Worm (Caenorhabditis elegans) whole organism, L4 larva: Measurements from ENCODE around the gene C14C6.13.

ENCODE experiments used
- D1046.2 ChIP-seq: fragments of 200-800 bp; sonication (Bioruptor generic); IDR thresholded peaks from 2 replicates; pipeline ENCODE4 v1.3.6; 2022; ENCODE audit warnings: missing genetic modification characterization, missing compliant biosample characterization
- F10B5.3 ChIP-seq: sonication (generic microtip); optimal IDR thresholded peaks from 2 replicates; lab custom pipeline; 2016; ENCODE audit warnings: mild to moderate bottlenecking, missing genetic modification characterization, missing compliant biosample characterization
- F37D6.2 ChIP-seq: sonication (generic microtip); optimal IDR thresholded peaks from 2 replicates; lab custom pipeline; 2016; ENCODE audit warnings: mild to moderate bottlenecking, missing genetic modification characterization, missing compliant biosample characterization
- F44E2.7 ChIP-seq: fragments of 200-800 bp; sonication (Bioruptor generic); IDR thresholded peaks from 2 replicates; pipeline ENCODE4 v2.1.2; 2022; ENCODE audit warnings: missing genetic modification characterization, missing compliant biosample characterization
- T20F7.1 ChIP-seq: fragments of 200-800 bp; sonication (Bioruptor generic); optimal IDR thresholded peaks from 2 replicates; lab custom pipeline; 2018; ENCODE audit warnings: mild to moderate bottlenecking, missing genetic modification characterization, missing compliant biosample characterization
- T26A8.4 ChIP-seq: fragments of 200-800 bp; sonication (Bioruptor generic); IDR thresholded peaks from 2 replicates; pipeline ENCODE4 v1.3.6; 2022; ENCODE audit warnings: missing genetic modification characterization, missing compliant biosample characterization
- Y48G9A.11 ChIP-seq: fragments of 200-800 bp; sonication (Bioruptor generic); IDR thresholded peaks from 2 replicates; pipeline ENCODE4 v1.3.6; 2022; ENCODE audit warnings: missing genetic modification reagents, missing genetic modification characterization, missing compliant biosample characterization
- arid-1 ChIP-seq: fragments of 200-800 bp; sonication (Bioruptor generic); conservative IDR thresholded peaks from 2 replicates; pipeline ENCODE4 v1.3.6; 2022; ENCODE audit warnings: missing genetic modification reagents, missing genetic modification characterization, missing compliant biosample characterization
- ceh-20 ChIP-seq: fragments of 200-800 bp; sonication (Bioruptor generic); IDR thresholded peaks from 2 replicates; pipeline ENCODE4 v1.3.6; 2022; ENCODE audit warnings: missing genetic modification reagents, missing genetic modification characterization, missing compliant biosample characterization
- ceh-44 ChIP-seq: fragments of 200-800 bp; sonication (Bioruptor generic); IDR thresholded peaks from 2 replicates; pipeline ENCODE4 v1.3.6; 2022; ENCODE audit warnings: missing genetic modification reagents, missing genetic modification characterization, missing compliant biosample characterization
- ceh-62 ChIP-seq: sonication (generic microtip); optimal IDR thresholded peaks from 2 replicates; lab custom pipeline; 2017; ENCODE audit warnings: missing biosample characterization, missing genetic modification characterization
- ceh-82 ChIP-seq: sonication (generic microtip); optimal IDR thresholded peaks from 2 replicates; lab custom pipeline; 2017; ENCODE audit warnings: missing biosample characterization, missing genetic modification characterization
- daf-12 ChIP-seq: fragments of 150-350 bp; optimal IDR thresholded peaks from 2 replicates; lab custom pipeline; 2014; ENCODE audit warnings: missing biosample characterization, missing genetic modification reagents, missing genetic modification characterization
- daf-16 ChIP-seq, 3 experiments: sonication (generic microtip); optimal IDR thresholded peaks; 2 replicates each; lab custom pipeline; 2016 to 2017; ENCODE audit warnings: missing genetic modification characterization in 3 of 3, missing genetic modification reagents in 3 of 3, mild to moderate bottlenecking in 2 of 3, missing compliant biosample characterization in 2 of 3, missing biosample characterization in 1 of 3, moderate library complexity in 1 of 3
- daf-19 ChIP-seq: fragments of 200-800 bp; sonication (Bioruptor generic); conservative IDR thresholded peaks from 2 replicates; pipeline ENCODE4 v1.3.6; 2022; ENCODE audit warnings: missing genetic modification characterization, missing compliant biosample characterization
- dmd-6 ChIP-seq: fragments of 200-800 bp; sonication (Bioruptor generic); IDR thresholded peaks from 2 replicates; pipeline ENCODE4 v1.3.6; 2022; ENCODE audit warnings: missing genetic modification reagents, missing genetic modification characterization, missing compliant biosample characterization
- dmd-8 ChIP-seq: fragments of 200-800 bp; sonication (Bioruptor generic); IDR thresholded peaks from 2 replicates; pipeline ENCODE4 v1.3.6; 2022; ENCODE audit warnings: missing genetic modification characterization, missing compliant biosample characterization
- dpl-1 ChIP-seq: fragments of 150-350 bp; optimal IDR thresholded peaks from 2 replicates; lab custom pipeline; 2014; ENCODE audit warnings: missing biosample characterization, missing genetic modification reagents, missing genetic modification characterization
- dve-1 ChIP-seq: sonication (generic microtip); optimal IDR thresholded peaks from 2 replicates; lab custom pipeline; 2017; ENCODE audit warnings: antibody characterized with exemption, mild to moderate bottlenecking, missing genetic modification characterization, missing compliant biosample characterization; ENCODE audit not compliant: insufficient read depth
- egl-27 ChIP-seq: sonication (generic microtip); optimal IDR thresholded peaks from 3 replicates; lab custom pipeline; 2017; ENCODE audit warnings: missing biosample characterization, missing genetic modification reagents, missing genetic modification characterization
- hif-1 ChIP-seq, 2 experiments: sonication (generic microtip); optimal IDR thresholded peaks; 2 replicates each; lab custom pipeline; 2016 to 2017; ENCODE audit warnings: missing compliant biosample characterization in 2 of 2, missing genetic modification characterization in 2 of 2, missing genetic modification reagents in 2 of 2, missing genotype in 2 of 2, mild to moderate bottlenecking in 1 of 2
- lin-15B ChIP-seq: fragments of 150-350 bp; sonication (generic microtip); optimal IDR thresholded peaks from 3 replicates; lab custom pipeline; 2014; ENCODE audit warnings: missing biosample characterization, missing genetic modification characterization
- lin-38 ChIP-seq: fragments of 200-800 bp; sonication (Bioruptor generic); IDR thresholded peaks from 2 replicates; pipeline ENCODE4 v1.3.6; 2022; ENCODE audit warnings: missing genetic modification reagents, missing genetic modification characterization, missing compliant biosample characterization
- lir-3 ChIP-seq: sonication (generic microtip); optimal IDR thresholded peaks from 2 replicates; lab custom pipeline; 2016; ENCODE audit warnings: mild to moderate bottlenecking, missing genetic modification characterization, missing compliant biosample characterization
- lsy-2 ChIP-seq, 2 experiments: fragments of 150-350 bp in 1 of 2; sonication (generic microtip) in 1 of 2; optimal IDR thresholded peaks; 2 replicates each; lab custom pipeline; 2014 to 2017; ENCODE audit warnings: missing biosample characterization in 2 of 2, missing genetic modification characterization in 2 of 2
- madf-5 ChIP-seq, 2 experiments: fragments of 200-800 bp; sonication (Bioruptor generic); IDR thresholded peaks; 2 replicates each; pipeline ENCODE4 v1.3.6; 2022; ENCODE audit warnings: missing compliant biosample characterization in 2 of 2, missing genetic modification characterization in 2 of 2
- mdl-1 ChIP-seq, 2 experiments: fragments of 150-350 bp in 1 of 2; sonication (generic microtip) in 1 of 2; optimal IDR thresholded peaks; 2 replicates each; lab custom pipeline; 2014 to 2017; ENCODE audit warnings: missing biosample characterization in 2 of 2, missing genetic modification characterization in 2 of 2
- mdt-29 ChIP-seq: fragments of 200-800 bp; sonication (Bioruptor generic); IDR thresholded peaks from 2 replicates; pipeline ENCODE4 v1.3.6; 2022; ENCODE audit warnings: missing genetic modification reagents, missing genetic modification characterization, missing compliant biosample characterization
- mep-1 ChIP-seq: fragments of 150-350 bp; sonication (generic microtip); optimal IDR thresholded peaks from 3 replicates; lab custom pipeline; 2014; ENCODE audit warnings: missing biosample characterization, missing genetic modification characterization
- mes-2 ChIP-seq: sonication (generic microtip); optimal IDR thresholded peaks from 2 replicates; lab custom pipeline; 2016; ENCODE audit warnings: missing genotype, mild to moderate bottlenecking, missing genetic modification characterization, missing compliant biosample characterization; ENCODE audit not compliant: poor library complexity, severe bottlenecking
- mxl-2 ChIP-seq: fragments of 200-800 bp; sonication (Bioruptor generic); conservative IDR thresholded peaks from 2 replicates; pipeline ENCODE4 v1.3.6; 2022; ENCODE audit warnings: missing genetic modification reagents, missing genetic modification characterization, missing compliant biosample characterization
- mxl-3 ChIP-seq: fragments of 200-800 bp; sonication (Bioruptor generic); optimal IDR thresholded peaks from 2 replicates; lab custom pipeline; 2018; ENCODE audit warnings: mild to moderate bottlenecking, missing genetic modification characterization, missing compliant biosample characterization
- nhr-102 ChIP-seq: sonication (generic microtip); optimal IDR thresholded peaks from 2 replicates; lab custom pipeline; 2016; ENCODE audit warnings: mild to moderate bottlenecking, missing genetic modification characterization, moderate library complexity, missing compliant biosample characterization
- nhr-11 ChIP-seq: fragments of 150-350 bp; optimal IDR thresholded peaks from 2 replicates; lab custom pipeline; 2014; ENCODE audit warnings: missing biosample characterization, missing genetic modification characterization
- nhr-111 ChIP-seq: fragments of 200-800 bp; sonication (Bioruptor generic); optimal IDR thresholded peaks from 2 replicates; lab custom pipeline; 2018; ENCODE audit warnings: mild to moderate bottlenecking, missing genetic modification characterization, missing compliant biosample characterization
- nhr-48 ChIP-seq: sonication (generic microtip); optimal IDR thresholded peaks from 2 replicates; lab custom pipeline; 2016; ENCODE audit warnings: mild to moderate bottlenecking, missing genetic modification characterization, missing compliant biosample characterization
- nhr-76 ChIP-seq: fragments of 150-350 bp; optimal IDR thresholded peaks from 2 replicates; lab custom pipeline; 2014; ENCODE audit warnings: missing biosample characterization, missing genetic modification characterization
- pha-4 ChIP-seq, 2 experiments: fragments of 150-350 bp in 1 of 2; fragments of 200-800 bp in 1 of 2; sonication (Bioruptor generic) in 1 of 2; IDR thresholded peaks in 1 of 2; optimal IDR thresholded peaks in 1 of 2; 2 replicates each; pipeline versions ENCODE4 v1.3.6 to Lab custom; 2014 to 2022; ENCODE audit warnings: missing genetic modification characterization in 2 of 2, missing genetic modification reagents in 2 of 2, missing biosample characterization in 1 of 2, missing compliant biosample characterization in 1 of 2
- php-3 ChIP-seq: fragments of 200-800 bp; sonication (Bioruptor generic); IDR thresholded peaks from 2 replicates; pipeline ENCODE4 v1.3.6; 2022; ENCODE audit warnings: missing genetic modification reagents, missing genetic modification characterization, missing compliant biosample characterization
- pqm-1 ChIP-seq: sonication (generic microtip); optimal IDR thresholded peaks from 2 replicates; lab custom pipeline; 2017; ENCODE audit warnings: missing biosample characterization, missing genetic modification characterization
- saeg-2 ChIP-seq: fragments of 200-800 bp; sonication (Bioruptor generic); IDR thresholded peaks from 2 replicates; pipeline ENCODE4 v1.3.6; 2022; ENCODE audit warnings: missing genetic modification reagents, missing genetic modification characterization, missing compliant biosample characterization
- set-16 ChIP-seq: fragments of 200-800 bp; sonication (Bioruptor generic); IDR thresholded peaks from 2 replicates; pipeline ENCODE4 v1.3.6; 2022; ENCODE audit warnings: missing genetic modification reagents, missing genetic modification characterization, missing compliant biosample characterization
- skn-1 ChIP-seq: fragments of 150-350 bp; optimal IDR thresholded peaks from 2 replicates; lab custom pipeline; 2014; ENCODE audit warnings: missing biosample characterization, missing genetic modification characterization
- spr-1 ChIP-seq: sonication (generic microtip); optimal IDR thresholded peaks from 2 replicates; lab custom pipeline; 2016; ENCODE audit warnings: mild to moderate bottlenecking, missing genetic modification characterization, missing compliant biosample characterization
- tag-97 ChIP-seq: fragments of 200-800 bp; sonication (Bioruptor generic); IDR thresholded peaks from 2 replicates; pipeline ENCODE4 v1.3.6; 2022; ENCODE audit warnings: missing genetic modification characterization, missing compliant biosample characterization
- vab-7 ChIP-seq: fragments of 200-800 bp; sonication (Bioruptor generic); IDR thresholded peaks from 2 replicates; pipeline ENCODE4 v1.3.6; 2022; ENCODE audit warnings: missing genetic modification reagents, missing genetic modification characterization, missing compliant biosample characterization
- zag-1 ChIP-seq: fragments of 150-350 bp; optimal IDR thresholded peaks from 2 replicates; lab custom pipeline; 2014; ENCODE audit warnings: missing biosample characterization, missing genetic modification characterization
- zfp-2 ChIP-seq: sonication (generic microtip); optimal IDR thresholded peaks from 2 replicates; lab custom pipeline; 2016; ENCODE audit warnings: mild to moderate bottlenecking, missing genetic modification characterization, missing compliant biosample characterization
- zip-11 ChIP-seq: fragments of 200-800 bp; sonication (Bioruptor generic); IDR thresholded peaks from 2 replicates; pipeline ENCODE4 v1.3.6; 2022; ENCODE audit warnings: missing genetic modification characterization, missing compliant biosample characterization
- ztf-11 ChIP-seq: fragments of 150-350 bp; optimal IDR thresholded peaks from 2 replicates; lab custom pipeline; 2014; ENCODE audit warnings: missing biosample characterization, missing genetic modification characterization

C14C6.13 gene

ce11 chrV:532046-532445, 42.5 kb downstream of the C14C6.13 start, which contains the start of gene nhr-58 (continued):
- TF ChIP-seq lir-3 (tag; lab: Kevin White, UChicago) (no peak), lin-38 (no peak), ceh-82 (tag; lab: Kevin White, UChicago) (no peak), spr-1 (tag; lab: Kevin White, UChicago) (no peak), Y48G9A.11 (GFP tag; lab: Robert Waterston, UW) (no peak), mdl-1 (tag; optimal IDR thresholded peaks at IDR 0.05; lab: Kevin White, UChicago) (peak; percentile 74 to 86), T20F7.1 (no peak), set-16 (GFP tag; lab: Robert Waterston, UW) (no peak), php-3 (GFP tag; lab: Robert Waterston, UW) (no peak), nhr-11 (tag; lab: Kevin White, UChicago) (peak; percentile 69), dpl-1 (GFP tag; lab: Kevin White, UChicago) (peak; percentile 16), saeg-2 (GFP tag; lab: Robert Waterston, UW) (no peak), zfp-2 (no peak), zag-1 (tag; lab: Kevin White, UChicago) (no peak), ceh-62 (tag; lab: Kevin White, UChicago) (no peak), mxl-2 (GFP tag; lab: Robert Waterston, UW) (no peak), mdt-29 (GFP tag; lab: Robert Waterston, UW) (no peak), T26A8.4 (no peak), daf-19 (GFP tag; lab: Robert Waterston, UW) (no peak), nhr-76 (tag; lab: Kevin White, UChicago) (peak; percentile 32), ceh-20 (GFP tag; lab: Robert Waterston, UW) (no peak), dmd-8 (no peak), ztf-11 (tag; lab: Kevin White, UChicago) (no peak), F44E2.7 (no peak), dve-1 (tag; lab: Kevin White, UChicago) (peak; percentile 94), daf-16 (GFP tag; optimal IDR thresholded peaks at IDR 0.05; lab: Kevin White, UChicago) (no peak), daf-16 (tag; optimal IDR thresholded peaks at IDR 0.05; lab: Kevin White, UChicago) (peak; percentile 63), lin-15B (tag; lab: Kevin White, UChicago) (no peak), lsy-2 (tag; optimal IDR thresholded peaks at IDR 0.05; lab: Kevin White, UChicago) (peak in 1 of 2 experiments; percentile 35), mxl-3 (peak; percentile 56), nhr-48 (peak; percentile 94), madf-5 (GFP tag; IDR thresholded peaks at IDR 0.05; lab: Robert Waterston, UW) (no peak), vab-7 (GFP tag; lab: Robert Waterston, UW) (no peak), zip-11 (GFP tag; lab: Robert Waterston, UW) (no peak), tag-97 (GFP tag; lab: Robert Waterston, UW) (no peak), egl-27 (tag; lab: Kevin White, UChicago) (no peak), D1046.2 (GFP tag; lab: Robert Waterston, UW) (no peak), nhr-102 (tag; lab: Kevin White, UChicago) (peak; percentile 84), hif-1 (tag; optimal IDR thresholded peaks at IDR 0.05; lab: Kevin White, UChicago) (peak in 1 of 2 experiments; percentile 42), pha-4 (GFP tag; IDR thresholded peaks at IDR 0.05; lab: Robert Waterston, UW) (no peak), pha-4 (tag; optimal IDR thresholded peaks at IDR 0.05; lab: Kevin White, UChicago) (peak; percentile 52), mep-1 (tag; lab: Kevin White, UChicago) (no peak), skn-1 (tag; lab: Kevin White, UChicago) (no peak), F37D6.2 (tag; lab: Kevin White, UChicago) (no peak), nhr-111 (GFP tag; lab: Kevin White, UChicago) (no peak), F10B5.3 (tag; lab: Kevin White, UChicago) (no peak), arid-1 (GFP tag; lab: Robert Waterston, UW) (no peak), daf-12 (tag; lab: Kevin White, UChicago) (no peak), mes-2 (tag; lab: Kevin White, UChicago) (peak; percentile 76), ceh-44 (GFP tag; lab: Robert Waterston, UW) (no peak), dmd-6 (GFP tag; lab: Robert Waterston, UW) (peak; percentile 97), pqm-1 (tag; lab: Kevin White, UChicago) (peak; percentile 76)
